Fruit fly (Drosophila melanogaster): ENCODE data around the gene CG31528.

The CG31528 gene

dm6 chr3R:4394654-4395581, 21.3 kb upstream of the CG31528 start (continued):
- TF ChIP-seq wek (GFP tag; optimal IDR thresholded peaks at IDR 0.05) (peak; percentile 52), crc (GFP tag; optimal IDR thresholded peaks at IDR 0.05) (peak; percentile 80), Ravus (GFP tag; IDR thresholded peaks at IDR 0.05) (peak; percentile 56), CG7963 (GFP tag; IDR thresholded peaks at IDR 0.05; ENCODE audit: partially characterized antibody) (no peak), jumu (GFP tag; optimal IDR thresholded peaks at IDR 0.05) (peak; percentile 69), E2f2 (GFP tag; IDR thresholded peaks at IDR 0.05) (peak; percentile 56), bcd (GFP tag; optimal IDR thresholded peaks at IDR 0.05) (peak; percentile 91), CG7357 (GFP tag; IDR thresholded peaks at IDR 0.05) (peak; percentile 79), gce (GFP tag; IDR thresholded peaks at IDR 0.05) (peak; percentile 67; the same call in 2 of the 3 replicates), sug (tag; optimal IDR thresholded peaks at IDR 0.05) (peak; percentile 77), dmrt99B (tag; optimal IDR thresholded peaks at IDR 0.05) (peak; percentile 91), CG13296 (GFP tag; optimal IDR thresholded peaks at IDR 0.05) (peak; percentile 75), Usf (GFP tag; optimal IDR thresholded peaks at IDR 0.05) (peak; percentile 76), CG4424 (GFP tag; optimal IDR thresholded peaks at IDR 0.05) (peak; percentile 77), Myb (GFP tag; optimal IDR thresholded peaks at IDR 0.05) (peak; percentile 81), CG13624 (GFP tag; optimal IDR thresholded peaks at IDR 0.05) (peak; percentile 93), CG6854 (GFP tag; optimal IDR thresholded peaks at IDR 0.05) (peak; percentile 73), fd102C (GFP tag; optimal IDR thresholded peaks at IDR 0.05) (no peak), B-H1 (GFP tag; IDR thresholded peaks at IDR 0.05) (peak; percentile 83), crp (GFP tag; optimal IDR thresholded peaks at IDR 0.05) (peak in 1 of 2 experiments; percentile 49), Xrp1 (GFP tag; IDR thresholded peaks at IDR 0.05) (peak; percentile 84), CG8478 (optimal IDR thresholded peaks at IDR 0.05) (no peak), CG3847 (GFP tag; IDR thresholded peaks at IDR 0.05) (peak; percentile 70), CG15514 (GFP tag; optimal IDR thresholded peaks at IDR 0.05) (peak; percentile 78), sens (GFP tag) (peak; percentile 95), gfzf (GFP tag; optimal IDR thresholded peaks at IDR 0.05) (no peak), CG14014 (GFP tag; IDR thresholded peaks at IDR 0.05) (peak; percentile 80), sqz (GFP tag; optimal IDR thresholded peaks at IDR 0.05) (no peak), amos (GFP tag; IDR thresholded peaks at IDR 0.05; ENCODE audit: partially characterized antibody) (no peak), Asciz (GFP tag; optimal IDR thresholded peaks at IDR 0.05) (peak; percentile 82), pita (GFP tag; optimal IDR thresholded peaks at IDR 0.05) (no peak), en (GFP tag; optimal IDR thresholded peaks at IDR 0.05) (peak; percentile 73), pb (GFP tag; optimal IDR thresholded peaks at IDR 0.05) (peak; percentile 89), dpn (GFP tag; optimal IDR thresholded peaks at IDR 0.05) (peak; percentile 86 to 91), BtbVII (GFP tag; optimal IDR thresholded peaks at IDR 0.05) (peak; percentile 84), Abd-B (GFP tag; optimal IDR thresholded peaks at IDR 0.05) (peak; percentile 71), sim (GFP tag; IDR thresholded peaks at IDR 0.05) (peak; percentile 26; the same call in 1 of the 2 replicates), bowl (GFP tag; IDR thresholded peaks at IDR 0.05) (peak; percentile 73; the same call in 1 of the 2 replicates), CG16863 (GFP tag; optimal IDR thresholded peaks at IDR 0.05) (peak; percentile 78), CG12299 (tag; optimal IDR thresholded peaks at IDR 0.05) (peak; percentile 61), CG15696 (tag; optimal IDR thresholded peaks at IDR 0.05) (no peak), zen2 (GFP tag; IDR thresholded peaks at IDR 0.05; ENCODE audit: partially characterized antibody) (no peak), p53 (GFP tag; optimal IDR thresholded peaks at IDR 0.05) (peak; percentile 49), CG9609 (GFP tag; optimal IDR thresholded peaks at IDR 0.05) (peak; percentile 88), HLHmδ (GFP tag; optimal IDR thresholded peaks at IDR 0.05) (no peak), CG6175 (GFP tag; IDR thresholded peaks at IDR 0.05) (peak; percentile 63; the same call in 1 of the 3 replicates), CG3838 (GFP tag; optimal IDR thresholded peaks at IDR 0.05) (peak; percentile 7), CG13287 (GFP tag; IDR thresholded peaks at IDR 0.05; ENCODE audit: partially characterized antibody) (0 out of 2 replicates have a peak, but pooled peaks have one; percentile 16)
